Fruit fly (Drosophila melanogaster) whole organism, embryonic: Measurements from ENCODE around the gene Cpr66Cb.

Experiments used
- Ada2b ChIP-seq: fragments of 200-800 bp; sonication (Bioruptor generic); IDR thresholded peaks from 2 replicates; pipeline ENCODE4 v1.3.6; 2022; ENCODE audit warnings: missing biosample characterization, missing genetic modification characterization
- Atf-2 ChIP-seq: fragments of 200-800 bp; sonication (Bioruptor generic); optimal IDR thresholded peaks from 2 replicates; lab custom pipeline; 2016; ENCODE audit warnings: missing biosample characterization, missing genetic modification characterization
- CG10565 ChIP-seq: fragments of 200-800 bp; sonication (Bioruptor generic); optimal IDR thresholded peaks from 3 replicates; lab custom pipeline; 2016; ENCODE audit warnings: missing biosample characterization, mild to moderate bottlenecking, missing genetic modification characterization
- CG11695 ChIP-seq: fragments of 200-800 bp; sonication (Bioruptor generic); IDR thresholded peaks from 3 replicates; pipeline ENCODE4 v1.3.6; 2022; ENCODE audit warnings: missing biosample characterization, missing genetic modification characterization
- CG12071 ChIP-seq: fragments of 200-800 bp; sonication (Bioruptor generic); optimal IDR thresholded peaks from 3 replicates; lab custom pipeline; 2018; ENCODE audit warnings: missing biosample characterization, mild to moderate bottlenecking, missing genetic modification characterization
- CG13287 ChIP-seq: fragments of 200-800 bp; sonication (Bioruptor generic); IDR thresholded peaks from 2 replicates; pipeline ENCODE4 v1.3.6; 2022; ENCODE audit warnings: missing biosample characterization, missing genetic modification characterization; ENCODE audit not compliant: partially characterized antibody
- CG13296 ChIP-seq: fragments of 200-800 bp; sonication (Bioruptor generic); optimal IDR thresholded peaks from 3 replicates; lab custom pipeline; 2018; ENCODE audit warnings: missing biosample characterization, mild to moderate bottlenecking, missing genetic modification characterization
- CG14667 ChIP-seq: fragments of 200-800 bp; sonication (Bioruptor generic); IDR thresholded peaks from 2 replicates; pipeline ENCODE4 v1.3.6; 2022; ENCODE audit warnings: missing biosample characterization, missing genetic modification characterization
- CG15514 ChIP-seq: fragments of 200-800 bp; sonication (Bioruptor generic); optimal IDR thresholded peaks from 3 replicates; lab custom pipeline; 2017; ENCODE audit warnings: missing biosample characterization, missing genetic modification characterization, mild to moderate bottlenecking, moderate library complexity, missing genetic modification reagents
- CG16815 ChIP-seq: fragments of 200-800 bp; sonication (Bioruptor generic); optimal IDR thresholded peaks from 3 replicates; lab custom pipeline; 2017; ENCODE audit warnings: missing biosample characterization, mild to moderate bottlenecking, missing genetic modification characterization
- CG17361 ChIP-seq: fragments of 200-800 bp; sonication (Bioruptor generic); IDR thresholded peaks from 3 replicates; pipeline ENCODE4 v1.3.6; 2022; ENCODE audit warnings: missing biosample characterization, missing genetic modification characterization
- CG17829 ChIP-seq: fragments of 200-800 bp; optimal IDR thresholded peaks from 2 replicates; lab custom pipeline; 2019; ENCODE audit warnings: missing biosample characterization, mild to moderate bottlenecking, missing genetic modification characterization, moderate library complexity
- CG18011 ChIP-seq: fragments of 200-800 bp; sonication (Bioruptor generic); optimal IDR thresholded peaks from 2 replicates; lab custom pipeline; 2017; ENCODE audit warnings: missing biosample characterization, missing genetic modification characterization, mild to moderate bottlenecking, moderate library complexity, missing genotype
- CG18262 ChIP-seq: fragments of 200-800 bp; optimal IDR thresholded peaks from 3 replicates; lab custom pipeline; 2019; ENCODE audit warnings: missing biosample characterization, mild to moderate bottlenecking, missing genetic modification characterization, moderate library complexity
- CG30431 ChIP-seq: fragments of 200-800 bp; sonication (Bioruptor generic); optimal IDR thresholded peaks from 2 replicates; lab custom pipeline; 2017; ENCODE audit warnings: missing biosample characterization, missing genetic modification characterization
- CG3065 ChIP-seq: fragments of 200-800 bp; sonication (Bioruptor generic); optimal IDR thresholded peaks from 2 replicates; lab custom pipeline; 2016; ENCODE audit warnings: missing biosample characterization, missing genetic modification characterization
- CG4820 ChIP-seq: fragments of 200-800 bp; sonication (Bioruptor generic); optimal IDR thresholded peaks from 3 replicates; lab custom pipeline; 2016; ENCODE audit warnings: missing biosample characterization, missing genetic modification characterization
- CG5245 ChIP-seq: fragments of 200-800 bp; sonication (Bioruptor generic); optimal IDR thresholded peaks from 3 replicates; lab custom pipeline; 2016; ENCODE audit warnings: missing biosample characterization, missing genetic modification characterization
- CG6683 ChIP-seq: fragments of 200-800 bp; sonication (Bioruptor generic); optimal IDR thresholded peaks from 2 replicates; lab custom pipeline; 2017; ENCODE audit warnings: missing biosample characterization, mild to moderate bottlenecking, missing genetic modification characterization, missing genetic modification reagents
- CG6765 ChIP-seq: fragments of 200-800 bp; sonication (Bioruptor generic); optimal IDR thresholded peaks from 3 replicates; lab custom pipeline; 2017; ENCODE audit warnings: missing biosample characterization, mild to moderate bottlenecking, missing genetic modification characterization
- CG7928 ChIP-seq: fragments of 200-800 bp; sonication (Bioruptor generic); optimal IDR thresholded peaks from 2 replicates; lab custom pipeline; 2017; ENCODE audit warnings: missing biosample characterization, mild to moderate bottlenecking, missing genetic modification characterization
- Camta ChIP-seq: fragments of 200-800 bp; sonication (Bioruptor generic); optimal IDR thresholded peaks from 2 replicates; lab custom pipeline; 2016; ENCODE audit warnings: missing biosample characterization, missing genetic modification characterization
- Chrac-16 ChIP-seq: fragments of 200-800 bp; sonication (Bioruptor generic); optimal IDR thresholded peaks from 3 replicates; lab custom pipeline; 2016; ENCODE audit warnings: missing biosample characterization, missing genetic modification characterization
- Doc3 ChIP-seq: fragments of 200-800 bp; sonication (Bioruptor generic); IDR thresholded peaks from 3 replicates; pipeline ENCODE4 v1.3.6; 2022; ENCODE audit warnings: missing biosample characterization, missing genetic modification characterization; ENCODE audit not compliant: partially characterized antibody
- HLHmδ ChIP-seq: fragments of 200-800 bp; sonication (Bioruptor generic); optimal IDR thresholded peaks from 2 replicates; lab custom pipeline; 2018; ENCODE audit warnings: missing biosample characterization, mild to moderate bottlenecking, missing genetic modification characterization, moderate library complexity
- Hr3 ChIP-seq: fragments of 200-800 bp; sonication (Bioruptor generic); optimal IDR thresholded peaks from 3 replicates; lab custom pipeline; 2016; ENCODE audit warnings: missing biosample characterization, missing genetic modification characterization
- MBD-R2 ChIP-seq: fragments of 200-800 bp; sonication (Bioruptor generic); IDR thresholded peaks from 2 replicates; pipeline ENCODE4 v1.3.6; 2022; ENCODE audit warnings: missing biosample characterization, missing genetic modification characterization
- Mrtf ChIP-seq: fragments of 200-800 bp; sonication (Bioruptor generic); IDR thresholded peaks from 3 replicates; pipeline ENCODE4 v1.3.6; 2022; ENCODE audit warnings: missing biosample characterization, missing genetic modification characterization
- NC2α ChIP-seq: fragments of 200-800 bp; sonication (Bioruptor generic); optimal IDR thresholded peaks from 2 replicates; lab custom pipeline; 2016; ENCODE audit warnings: missing biosample characterization, missing genetic modification characterization
- Ravus ChIP-seq: fragments of 200-800 bp; sonication (Bioruptor generic); IDR thresholded peaks from 2 replicates; pipeline ENCODE4 v1.3.6; 2022; ENCODE audit warnings: missing biosample characterization, missing genetic modification characterization
- Rfx ChIP-seq: fragments of 200-800 bp; sonication (Bioruptor generic); IDR thresholded peaks from 2 replicates; pipeline ENCODE4 v1.3.6; 2022; ENCODE audit warnings: missing biosample characterization, missing genetic modification characterization
- Six4 ChIP-seq: fragments of 200-800 bp; sonication (Bioruptor generic); optimal IDR thresholded peaks from 2 replicates; lab custom pipeline; 2016; ENCODE audit warnings: missing biosample characterization, missing genetic modification characterization
- Spps ChIP-seq: fragments of 200-800 bp; sonication (Bioruptor generic); optimal IDR thresholded peaks from 2 replicates; lab custom pipeline; 2018; ENCODE audit warnings: missing biosample characterization, mild to moderate bottlenecking, missing genetic modification characterization
- TFAM ChIP-seq: fragments of 200-800 bp; sonication (Bioruptor generic); optimal IDR thresholded peaks from 2 replicates; lab custom pipeline; 2017; ENCODE audit warnings: missing biosample characterization, missing genetic modification characterization, inconsistent platforms
- Taf1 ChIP-seq: fragments of 200-800 bp; sonication (Bioruptor generic); IDR thresholded peaks from 2 replicates; pipeline ENCODE4 v1.3.6; 2022; ENCODE audit warnings: missing biosample characterization, missing genetic modification characterization
- cg ChIP-seq: fragments of 200-800 bp; sonication (Bioruptor generic); optimal IDR thresholded peaks from 3 replicates; lab custom pipeline; 2019; ENCODE audit warnings: missing biosample characterization, mild to moderate bottlenecking, missing genetic modification characterization, moderate library complexity
- chn ChIP-seq: fragments of 200-800 bp; sonication (Bioruptor generic); optimal IDR thresholded peaks from 2 replicates; lab custom pipeline; 2016; ENCODE audit warnings: missing biosample characterization, missing genetic modification characterization
- crc ChIP-seq: fragments of 200-800 bp; sonication (Bioruptor generic); optimal IDR thresholded peaks from 2 replicates; lab custom pipeline; 2016; ENCODE audit warnings: missing biosample characterization, missing genetic modification characterization
- fd64A ChIP-seq: fragments of 200-800 bp; sonication (Bioruptor generic); optimal IDR thresholded peaks from 3 replicates; lab custom pipeline; 2018; ENCODE audit warnings: missing biosample characterization, mild to moderate bottlenecking, missing genetic modification characterization
- gce ChIP-seq: fragments of 200-800 bp; sonication (Bioruptor generic); IDR thresholded peaks from 3 replicates; pipeline ENCODE4 v1.3.6; 2022; ENCODE audit warnings: missing biosample characterization, missing genetic modification characterization
- ham ChIP-seq: fragments of 200-800 bp; sonication (Bioruptor generic); IDR thresholded peaks from 2 replicates; pipeline ENCODE4 v1.3.6; 2022; ENCODE audit warnings: missing biosample characterization, missing genetic modification characterization
- jing ChIP-seq: fragments of 200-800 bp; sonication (Bioruptor generic); optimal IDR thresholded peaks from 2 replicates; lab custom pipeline; 2018; ENCODE audit warnings: missing biosample characterization, mild to moderate bottlenecking, missing genetic modification characterization
- jumu ChIP-seq: fragments of 200-800 bp; sonication (Bioruptor generic); optimal IDR thresholded peaks from 3 replicates; lab custom pipeline; 2016; ENCODE audit warnings: missing biosample characterization, missing genetic modification characterization
- mam ChIP-seq: fragments of 200-800 bp; sonication (Bioruptor generic); optimal IDR thresholded peaks from 3 replicates; lab custom pipeline; 2016; ENCODE audit warnings: missing biosample characterization, missing genetic modification characterization
- nmo ChIP-seq: fragments of 200-800 bp; sonication (Bioruptor generic); optimal IDR thresholded peaks from 2 replicates; lab custom pipeline; 2018; ENCODE audit warnings: missing biosample characterization, mild to moderate bottlenecking, missing genetic modification characterization, moderate library complexity
- pros ChIP-seq: fragments of 200-800 bp; sonication (Bioruptor generic); optimal IDR thresholded peaks from 3 replicates; lab custom pipeline; 2019; ENCODE audit warnings: missing biosample characterization, mild to moderate bottlenecking, missing genetic modification characterization, moderate library complexity
- sens ChIP-seq: fragments of 200-800 bp; sonication (Bioruptor generic); peaks from one replicate; lab custom pipeline; 2016; ENCODE audit warnings: missing biosample characterization, missing genetic modification characterization
- sens-2 ChIP-seq: fragments of 200-800 bp; sonication (Bioruptor generic); IDR thresholded peaks from 2 replicates; pipeline ENCODE4 v1.3.6; 2022; ENCODE audit warnings: missing biosample characterization, missing genetic modification characterization
- stc ChIP-seq: fragments of 200-800 bp; sonication (Bioruptor generic); IDR thresholded peaks from 2 replicates; pipeline ENCODE4 v1.3.6; 2022; ENCODE audit warnings: missing biosample characterization, missing genetic modification characterization
- stwl ChIP-seq: fragments of 200-800 bp; sonication (Bioruptor generic); optimal IDR thresholded peaks from 3 replicates; lab custom pipeline; 2018; ENCODE audit warnings: missing biosample characterization, mild to moderate bottlenecking, missing genetic modification characterization, moderate library complexity
- wdn ChIP-seq: fragments of 200-800 bp; sonication (Bioruptor generic); IDR thresholded peaks from 2 replicates; pipeline ENCODE4 v1.3.6; 2022; ENCODE audit warnings: missing biosample characterization, missing genetic modification characterization
- zfh1 ChIP-seq: fragments of 200-800 bp; sonication (Bioruptor generic); IDR thresholded peaks from 3 replicates; pipeline ENCODE4 v1.3.6; 2022; ENCODE audit warnings: missing biosample characterization, missing genetic modification characterization

Cpr66Cb gene

DNA sequence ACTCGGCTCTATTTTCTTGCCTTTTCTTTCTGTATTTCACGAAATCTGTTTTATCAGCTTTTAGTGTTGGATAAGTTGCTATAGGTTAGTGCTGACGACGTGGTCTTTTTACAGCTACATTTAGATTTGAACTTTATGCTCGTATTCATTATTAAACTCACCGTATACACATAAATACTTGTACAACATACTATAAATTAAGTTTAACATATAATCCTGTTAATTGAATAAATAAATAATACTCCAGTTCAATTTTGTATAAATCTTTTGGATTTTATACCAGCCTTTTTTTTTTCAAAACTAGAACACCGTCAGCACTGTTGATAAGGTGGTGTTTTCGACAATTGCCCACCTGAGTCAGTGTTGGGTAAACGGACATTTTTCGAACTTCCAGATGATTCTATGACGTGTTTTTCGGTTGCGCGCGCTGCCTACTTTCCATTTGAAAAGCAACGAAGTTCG lies 27.6 kb upstream of the Cpr66Cb start, which contains the start of gene BI-1 (continued):
- TF ChIP-seq TFAM (GFP tag; lab: Kevin White, UChicago) = no peak
- TF ChIP-seq mam (GFP tag; lab: Kevin White, UChicago) = peak; percentile 58
- TF ChIP-seq sens-2 (GFP tag; lab: Robert Waterston, UW) = no peak
- peak; percentile 66 for TF ChIP-seq CG4820
- peak; percentile 49 for TF ChIP-seq CG18011
- no peak for TF ChIP-seq Atf-2 (GFP tag; lab: Kevin White, UChicago)
- no peak for TF ChIP-seq CG13296
- peak; percentile 75 for TF ChIP-seq nmo
- TF ChIP-seq Camta (GFP tag; lab: Kevin White, UChicago) = peak; percentile 34
- TF ChIP-seq pros (GFP tag; lab: Kevin White, UChicago) = no peak
- TF ChIP-seq zfh1 (GFP tag; lab: Robert Waterston, UW) = no peak
- peak; percentile 35 for TF ChIP-seq CG5245 (GFP tag; lab: Kevin White, UChicago)
- TF ChIP-seq CG15514 (GFP tag; lab: Kevin White, UChicago) = peak; percentile 73
- no peak for TF ChIP-seq chn (GFP tag; lab: Kevin White, UChicago)
- no peak for TF ChIP-seq CG30431 (GFP tag; lab: Kevin White, UChicago)
- TF ChIP-seq Mrtf = no peak
- TF ChIP-seq MBD-R2 (GFP tag; lab: Robert Waterston, UW) = peak; percentile 50
- TF ChIP-seq Ravus (GFP tag; lab: Robert Waterston, UW) = no peak
- TF ChIP-seq CG3065 (GFP tag; lab: Kevin White, UChicago) = no peak
- TF ChIP-seq Chrac-16 (GFP tag; lab: Kevin White, UChicago) = peak; percentile 35
- TF ChIP-seq CG17829 (tag; lab: Kevin White, UChicago) = peak; percentile 55
- TF ChIP-seq CG11695 (GFP tag; lab: Robert Waterston, UW) = no peak
- TF ChIP-seq stc (GFP tag; lab: Robert Waterston, UW) = no peak
- no peak for TF ChIP-seq CG13287
- no peak for TF ChIP-seq HLHmδ (GFP tag; lab: Kevin White, UChicago)
- no peak for TF ChIP-seq fd64A (GFP tag; lab: Kevin White, UChicago)
- TF ChIP-seq crc (GFP tag; lab: Kevin White, UChicago) = no peak
- no peak for TF ChIP-seq Taf1 (GFP tag; lab: Robert Waterston, UW)
- peak; percentile 89 for TF ChIP-seq sens (GFP tag; lab: Kevin White, UChicago)
- TF ChIP-seq CG10565 (GFP tag; lab: Kevin White, UChicago) = no peak
- TF ChIP-seq CG14667 (GFP tag; lab: Robert Waterston, UW) = no peak
- no peak for TF ChIP-seq CG12071 (GFP tag; lab: Kevin White, UChicago)
- TF ChIP-seq jing (GFP tag; lab: Kevin White, UChicago) = no peak
- peak; percentile 69; the same call in 1 of the 2 replicates for TF ChIP-seq Rfx (GFP tag; lab: Robert Waterston, UW)
- no peak for TF ChIP-seq gce (GFP tag; lab: Robert Waterston, UW)
- TF ChIP-seq CG17361 (GFP tag; lab: Robert Waterston, UW) = peak; percentile 88
- TF ChIP-seq cg (GFP tag; lab: Kevin White, UChicago) = no peak
- peak; percentile 57 for TF ChIP-seq Hr3 (GFP tag; lab: Kevin White, UChicago)
- no peak for TF ChIP-seq Ada2b
- peak; percentile 15 for TF ChIP-seq jumu (GFP tag; lab: Kevin White, UChicago)
- TF ChIP-seq Spps (tag; lab: Kevin White, UChicago) = no peak
- peak; percentile 76 for TF ChIP-seq stwl (tag; lab: Kevin White, UChicago)
- TF ChIP-seq wdn (GFP tag; lab: Robert Waterston, UW) = no peak
- TF ChIP-seq CG16815 (GFP tag; lab: Kevin White, UChicago) = peak; percentile 23
- no peak for TF ChIP-seq Six4 (GFP tag; lab: Kevin White, UChicago)
- peak; percentile 56 for TF ChIP-seq CG6765 (GFP tag; lab: Kevin White, UChicago)
- peak; percentile 19 for TF ChIP-seq CG7928
- TF ChIP-seq NC2α = no peak
- TF ChIP-seq CG18262 (tag; lab: Kevin White, UChicago) = peak; percentile 64
- TF ChIP-seq ham (GFP tag; lab: Robert Waterston, UW) = no peak
- peak; percentile 60 for TF ChIP-seq CG6683
- no peak for TF ChIP-seq Doc3 (GFP tag; lab: Robert Waterston, UW)
